Worm (Caenorhabditis elegans) whole organism, L1 larva: Measurements from ENCODE around the gene K09B11.5.

Experiments used
- aha-1 ChIP-seq: fragments of 150-350 bp; optimal IDR thresholded peaks from 2 replicates; lab custom pipeline; 2014; ENCODE audit warnings: missing biosample characterization, missing genetic modification characterization
- alr-1 ChIP-seq: fragments of 200-800 bp; sonication (Bioruptor generic); optimal IDR thresholded peaks from 2 replicates; lab custom pipeline; 2018; ENCODE audit warnings: borderline replicate concordance, mild to moderate bottlenecking, missing genetic modification characterization, missing compliant biosample characterization
- ama-1 ChIP-seq: fragments of 150-350 bp; optimal IDR thresholded peaks from 2 replicates; lab custom pipeline; 2014
- ces-1 ChIP-seq: fragments of 150-350 bp; optimal IDR thresholded peaks from 2 replicates; lab custom pipeline; 2014; ENCODE audit warnings: missing biosample characterization, missing genetic modification reagents, missing genetic modification characterization
- lin-13 ChIP-seq: fragments of 150-350 bp; optimal IDR thresholded peaks from 2 replicates; lab custom pipeline; 2014; ENCODE audit warnings: missing biosample characterization, missing genetic modification reagents, missing genetic modification characterization
- mep-1 ChIP-seq: fragments of 150-350 bp; optimal IDR thresholded peaks from 2 replicates; lab custom pipeline; 2014; ENCODE audit warnings: missing biosample characterization, missing genetic modification characterization
- pag-3 ChIP-seq: sonication (generic microtip); optimal IDR thresholded peaks from 2 replicates; lab custom pipeline; 2017; ENCODE audit warnings: missing genetic modification characterization, mild to moderate bottlenecking, missing compliant biosample characterization, antibody characterized with exemption, borderline replicate concordance; ENCODE audit not compliant: insufficient read depth

DNA sequence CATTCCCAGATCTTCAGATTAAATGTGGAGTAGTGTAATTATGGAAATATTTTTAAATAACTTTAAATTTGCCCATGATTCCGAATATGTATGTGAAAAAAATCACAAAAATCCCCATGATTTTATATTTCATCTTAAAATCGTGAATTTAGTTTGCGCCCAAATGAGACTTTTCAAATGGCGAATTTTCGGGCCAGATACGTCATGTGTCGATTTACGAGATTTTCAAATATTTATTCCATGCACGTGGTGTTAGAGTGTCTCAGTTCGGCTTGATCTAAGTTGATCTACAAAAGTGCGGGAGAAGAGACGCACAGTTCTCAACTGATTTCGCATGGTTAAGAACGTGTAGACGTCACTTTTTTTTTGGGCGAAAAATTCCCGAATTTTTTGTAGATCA lies 48.7 kb upstream of the K09B11.5 start, which contains the start of gene Y38H8A.1:
- TF ChIP-seq mep-1 (tag; lab: Kevin White, UChicago) (no peak), alr-1 (tag; lab: Kevin White, UChicago) (no peak), aha-1 (no peak), ces-1 (GFP tag; lab: Kevin White, UChicago) (no peak), ama-1 (no peak), lin-13 (GFP tag; lab: Kevin White, UChicago) (no peak), pag-3 (tag; lab: Kevin White, UChicago) (no peak)
